Worm (Caenorhabditis elegans) whole organism, young adult: ENCODE results near the gene twk-32.

Experiments
- F22D6.2 ChIP-seq: sonication (generic microtip); optimal IDR thresholded peaks from 2 replicates; lab custom pipeline; 2016; ENCODE audit warnings: mild to moderate bottlenecking, missing genetic modification characterization, missing compliant biosample characterization
- F33H1.4 ChIP-seq: fragments of 200-800 bp; sonication (Bioruptor generic); IDR thresholded peaks from 2 replicates; pipeline ENCODE4 v1.3.6; 2022; ENCODE audit warnings: missing genetic modification reagents, missing genetic modification characterization, missing compliant biosample characterization
- F49E8.2 ChIP-seq: sonication (generic microtip); optimal IDR thresholded peaks from 3 replicates; lab custom pipeline; 2017; ENCODE audit warnings: missing genetic modification characterization, mild to moderate bottlenecking, missing compliant biosample characterization, antibody characterized with exemption, moderate library complexity; ENCODE audit not compliant: insufficient read depth
- F52B5.7 ChIP-seq: sonication (generic microtip); optimal IDR thresholded peaks from 2 replicates; lab custom pipeline; 2016; ENCODE audit warnings: mild to moderate bottlenecking, missing genetic modification characterization, missing compliant biosample characterization
- F55B11.4 ChIP-seq: sonication (generic microtip); optimal IDR thresholded peaks from 2 replicates; lab custom pipeline; 2016; ENCODE audit warnings: missing compliant biosample characterization, missing genetic modification characterization, borderline replicate concordance; ENCODE audit not compliant: insufficient read depth
- F57C9.4 ChIP-seq: sonication (generic microtip); optimal IDR thresholded peaks from 2 replicates; lab custom pipeline; 2017; ENCODE audit warnings: mild to moderate bottlenecking, missing genetic modification characterization, missing compliant biosample characterization
- K11D2.4 ChIP-seq: fragments of 200-800 bp; sonication (Bioruptor generic); IDR thresholded peaks from 2 replicates; pipeline ENCODE4 v1.3.6; 2022; ENCODE audit warnings: missing genetic modification reagents, missing genetic modification characterization, missing compliant biosample characterization
- T26A5.8 ChIP-seq: sonication (generic microtip); optimal IDR thresholded peaks from 2 replicates; lab custom pipeline; 2016; ENCODE audit warnings: missing genetic modification characterization, missing compliant biosample characterization
- Y53F4B.3 ChIP-seq: fragments of 200-800 bp; sonication (Bioruptor generic); IDR thresholded peaks from 2 replicates; pipeline ENCODE4 v1.3.6; 2022; ENCODE audit warnings: missing genetic modification reagents, missing genetic modification characterization, missing compliant biosample characterization
- Y56A3A.18 ChIP-seq: fragments of 200-800 bp; sonication (Bioruptor generic); IDR thresholded peaks from 2 replicates; pipeline ENCODE4 v1.3.6; 2022; ENCODE audit warnings: missing genetic modification reagents, missing genetic modification characterization, missing compliant biosample characterization
- Y67H2A.10 ChIP-seq: fragments of 200-800 bp; sonication (Bioruptor generic); conservative IDR thresholded peaks from 2 replicates; pipeline ENCODE4 v1.3.6; 2022; ENCODE audit warnings: missing genetic modification reagents, missing genetic modification characterization, missing compliant biosample characterization
- ama-1 ChIP-seq, 3 experiments: fragments of 150-350 bp in 1 of 3; sonication (generic microtip) in 2 of 3; optimal IDR thresholded peaks; 2 replicates each; lab custom pipeline; 2014 to 2018; ENCODE audit warnings: missing biosample characterization in 2 of 3, missing genetic modification characterization in 2 of 3, missing genetic modification reagents in 2 of 3
- attf-3 ChIP-seq: fragments of 200-800 bp; sonication (Bioruptor generic); conservative IDR thresholded peaks from 2 replicates; pipeline ENCODE4 v1.3.6; 2022; ENCODE audit warnings: missing genetic modification reagents, missing genetic modification characterization, missing compliant biosample characterization
- attf-5 ChIP-seq: fragments of 200-800 bp; sonication (Bioruptor generic); optimal IDR thresholded peaks from 2 replicates; lab custom pipeline; 2018; ENCODE audit warnings: mild to moderate bottlenecking, missing genetic modification characterization, missing compliant biosample characterization
- attf-6 ChIP-seq: fragments of 200-800 bp; sonication (Bioruptor generic); IDR thresholded peaks from 2 replicates; pipeline ENCODE4 v1.3.6; 2022; ENCODE audit warnings: missing genetic modification reagents, missing genetic modification characterization, missing compliant biosample characterization
- cebp-1 ChIP-seq, 2 experiments: fragments of 200-800 bp in 1 of 2; sonication (Bioruptor generic) in 1 of 2; sonication (generic microtip) in 1 of 2; IDR thresholded peaks in 1 of 2; optimal IDR thresholded peaks in 1 of 2; 2 replicates each; pipeline versions ENCODE4 v1.3.6 to Lab custom; 2017 to 2022; ENCODE audit warnings: missing compliant biosample characterization in 2 of 2, missing genetic modification characterization in 2 of 2, mild to moderate bottlenecking in 1 of 2, missing genetic modification reagents in 1 of 2, moderate library complexity in 1 of 2
- ceh-100 ChIP-seq: fragments of 200-800 bp; sonication (Bioruptor generic); IDR thresholded peaks from 2 replicates; pipeline ENCODE4 v1.3.6; 2022; ENCODE audit warnings: missing genetic modification reagents, missing genetic modification characterization, missing compliant biosample characterization
- ceh-40 ChIP-seq: fragments of 200-800 bp; sonication (Bioruptor generic); IDR thresholded peaks from 2 replicates; pipeline ENCODE4 v1.3.6; 2022; ENCODE audit warnings: missing genetic modification characterization, missing compliant biosample characterization
- die-1 ChIP-seq: sonication (generic microtip); optimal IDR thresholded peaks from 2 replicates; lab custom pipeline; 2016; ENCODE audit warnings: missing genotype, mild to moderate bottlenecking, missing genetic modification characterization, missing compliant biosample characterization
- dox-1 ChIP-seq: fragments of 200-800 bp; sonication (Bioruptor generic); IDR thresholded peaks from 2 replicates; pipeline ENCODE4 v1.3.6; 2022; ENCODE audit warnings: missing genetic modification reagents, missing genetic modification characterization, missing compliant biosample characterization
- dpff-1 ChIP-seq: sonication (generic microtip); optimal IDR thresholded peaks from 2 replicates; lab custom pipeline; 2017; ENCODE audit warnings: mild to moderate bottlenecking, missing genetic modification characterization, missing compliant biosample characterization
- egl-44 ChIP-seq: fragments of 200-800 bp; sonication (Bioruptor generic); IDR thresholded peaks from 2 replicates; pipeline ENCODE4 v1.3.6; 2022; ENCODE audit warnings: missing genetic modification reagents, missing genetic modification characterization, missing compliant biosample characterization
- fkh-3 ChIP-seq: sonication (generic microtip); optimal IDR thresholded peaks from 2 replicates; lab custom pipeline; 2016; ENCODE audit warnings: mild to moderate bottlenecking, missing genetic modification characterization, missing compliant biosample characterization
- hlh-12 ChIP-seq: sonication (generic microtip); optimal IDR thresholded peaks from 2 replicates; lab custom pipeline; 2016; ENCODE audit warnings: missing genetic modification characterization, missing compliant biosample characterization
- hmg-20 ChIP-seq: fragments of 200-800 bp; sonication (Bioruptor generic); IDR thresholded peaks from 2 replicates; pipeline ENCODE4 v1.3.6; 2022; ENCODE audit warnings: missing genetic modification reagents, missing genetic modification characterization, missing compliant biosample characterization
- hrde-1 ChIP-seq: sonication (generic microtip); optimal IDR thresholded peaks from 2 replicates; lab custom pipeline; 2016; ENCODE audit warnings: missing genetic modification characterization, mild to moderate bottlenecking, missing compliant biosample characterization, moderate library complexity, missing genotype, missing genetic modification reagents, borderline replicate concordance
- hsf-1 ChIP-seq: fragments of 200-800 bp; sonication (Bioruptor generic); IDR thresholded peaks from 2 replicates; pipeline ENCODE4 v1.3.6; 2022; ENCODE audit warnings: missing genetic modification reagents, missing genetic modification characterization, missing compliant biosample characterization
- lag-1 ChIP-seq: fragments of 200-800 bp; sonication (Bioruptor generic); IDR thresholded peaks from 2 replicates; pipeline ENCODE4 v1.3.6; 2022; ENCODE audit warnings: missing genetic modification reagents, missing genetic modification characterization, missing compliant biosample characterization
- lin-40 ChIP-seq: sonication (generic microtip); optimal IDR thresholded peaks from 2 replicates; lab custom pipeline; 2016; ENCODE audit warnings: missing genetic modification characterization, mild to moderate bottlenecking, missing compliant biosample characterization, missing genotype, missing genetic modification reagents
- lir-1 ChIP-seq: fragments of 200-800 bp; sonication (Bioruptor generic); conservative IDR thresholded peaks from 2 replicates; pipeline ENCODE4 v1.3.6; 2022; ENCODE audit warnings: missing genetic modification reagents, missing genetic modification characterization, missing compliant biosample characterization
- madf-3 ChIP-seq: fragments of 200-800 bp; sonication (Bioruptor generic); IDR thresholded peaks from 2 replicates; pipeline ENCODE4 v1.3.6; 2022; ENCODE audit warnings: missing genetic modification reagents, missing genetic modification characterization, missing compliant biosample characterization
- mcd-1 ChIP-seq: fragments of 200-800 bp; sonication (Bioruptor generic); IDR thresholded peaks from 2 replicates; pipeline ENCODE4 v1.3.6; 2022; ENCODE audit warnings: missing genetic modification reagents, missing genetic modification characterization, missing compliant biosample characterization
- mel-28 ChIP-seq: sonication (generic microtip); optimal IDR thresholded peaks from 2 replicates; lab custom pipeline; 2016; ENCODE audit warnings: borderline replicate concordance, mild to moderate bottlenecking, missing genetic modification characterization, missing compliant biosample characterization
- rec-8 ChIP-seq, 2 experiments: sonication (generic microtip); optimal IDR thresholded peaks; 2 replicates each; lab custom pipeline; 2016; ENCODE audit warnings: mild to moderate bottlenecking in 2 of 2, missing genetic modification characterization in 2 of 2, missing genetic modification reagents in 2 of 2, missing genotype in 2 of 2, missing biosample characterization in 1 of 2, missing compliant biosample characterization in 1 of 2, moderate library complexity in 1 of 2
- repo-1 ChIP-seq: sonication (generic microtip); optimal IDR thresholded peaks from 2 replicates; lab custom pipeline; 2017; ENCODE audit warnings: mild to moderate bottlenecking, missing genetic modification characterization, missing compliant biosample characterization
- rpc-1 ChIP-seq, 2 experiments: fragments of 150-350 bp in 1 of 2; sonication (generic microtip) in 1 of 2; optimal IDR thresholded peaks; 2 replicates each; lab custom pipeline; 2014 to 2018; ENCODE audit warnings: missing biosample characterization in 1 of 2, missing genetic modification characterization in 1 of 2, missing genetic modification reagents in 1 of 2, missing genotype in 1 of 2
- snpc-1.1 ChIP-seq: sonication (generic microtip); optimal IDR thresholded peaks from 2 replicates; lab custom pipeline; 2017; ENCODE audit warnings: missing genetic modification characterization, mild to moderate bottlenecking, missing compliant biosample characterization, antibody characterized with exemption, moderate library complexity, missing genotype, missing genetic modification reagents; ENCODE audit not compliant: insufficient read depth
- snpc-4 ChIP-seq, 5 experiments: fragments of 150-350 bp in 1 of 5; sonication (generic microtip) in 4 of 5; optimal IDR thresholded peaks; 2 replicates each; lab custom pipeline; 2014 to 2018; ENCODE audit warnings: missing genetic modification characterization in 5 of 5, missing biosample characterization in 3 of 5, antibody characterized with exemption in 2 of 5, mild to moderate bottlenecking in 2 of 5, missing compliant biosample characterization in 2 of 5, missing genotype in 2 of 5, moderate library complexity in 2 of 5, missing genetic modification reagents in 1 of 5
- tlf-1 ChIP-seq: fragments of 200-800 bp; sonication (Bioruptor generic); optimal IDR thresholded peaks from 2 replicates; lab custom pipeline; 2018; ENCODE audit warnings: mild to moderate bottlenecking, missing genetic modification characterization, missing compliant biosample characterization
- unc-62 ChIP-seq: fragments of 150-350 bp; optimal IDR thresholded peaks from 2 replicates; lab custom pipeline; 2014; ENCODE audit warnings: missing biosample characterization, missing genetic modification reagents, missing genetic modification characterization
- ztf-18 ChIP-seq: sonication (generic microtip); optimal IDR thresholded peaks from 2 replicates; lab custom pipeline; 2016; ENCODE audit warnings: missing genotype, mild to moderate bottlenecking, missing genetic modification characterization, missing compliant biosample characterization
- ztf-26 ChIP-seq: sonication (generic microtip); optimal IDR thresholded peaks from 2 replicates; lab custom pipeline; 2017; ENCODE audit warnings: missing genetic modification characterization, missing compliant biosample characterization
- ztf-28 ChIP-seq: fragments of 200-800 bp; sonication (Bioruptor generic); IDR thresholded peaks from 2 replicates; pipeline ENCODE4 v1.3.6; 2022; ENCODE audit warnings: missing genetic modification reagents, missing genetic modification characterization, missing compliant biosample characterization
- ztf-3 ChIP-seq: fragments of 200-800 bp; sonication (Bioruptor generic); optimal IDR thresholded peaks from 2 replicates; lab custom pipeline; 2018; ENCODE audit warnings: mild to moderate bottlenecking, missing genetic modification characterization, missing compliant biosample characterization
- ztf-6 ChIP-seq: fragments of 200-800 bp; sonication (Bioruptor generic); IDR thresholded peaks from 2 replicates; pipeline ENCODE4 v1.3.6; 2022; ENCODE audit warnings: missing genetic modification reagents, missing genetic modification characterization, missing compliant biosample characterization

Gene twk-32

ce11 chrV:13818824-13819408, 22.5 kb downstream of the twk-32 start, which contains the start of gene sel-10 (continued):
- TF ChIP-seq Y67H2A.10 (no peak), F52B5.7 (no peak), F55B11.4 (no peak), snpc-1.1 (tag; lab: Kevin White, UChicago) (no peak), lag-1 (GFP tag; lab: Robert Waterston, UW) (no peak), Y56A3A.18 (GFP tag; lab: Robert Waterston, UW) (no peak), ceh-40 (GFP tag; lab: Robert Waterston, UW) (no peak), die-1 (no peak), ztf-26 (tag; lab: Kevin White, UChicago) (no peak), F49E8.2 (tag; lab: Kevin White, UChicago) (no peak), cebp-1 (GFP tag; IDR thresholded peaks at IDR 0.05; lab: Robert Waterston, UW) (no peak), cebp-1 (tag; optimal IDR thresholded peaks at IDR 0.05; lab: Kevin White, UChicago) (no peak), attf-3 (GFP tag; lab: Robert Waterston, UW) (0 out of 2 replicates have a peak, but pooled peaks have one; percentile 20), ztf-18 (tag; lab: Kevin White, UChicago) (peak; percentile 95), F33H1.4 (GFP tag; lab: Robert Waterston, UW) (no peak; the same call in 1 of the 2 replicates), dox-1 (GFP tag; lab: Robert Waterston, UW) (no peak; the same call in 1 of the 2 replicates), mcd-1 (peak; percentile 77), snpc-4 (GFP tag; optimal IDR thresholded peaks at IDR 0.05; lab: Kevin White, UChicago) (peak; percentile 65), snpc-4 (tag; optimal IDR thresholded peaks at IDR 0.05; lab: Kevin White, UChicago) (peak in 2 of 4 experiments; percentile 33 to 65), hmg-20 (GFP tag; lab: Robert Waterston, UW) (no peak; the same call in 1 of the 2 replicates), F57C9.4 (tag; lab: Kevin White, UChicago) (no peak), lin-40 (tag; lab: Kevin White, UChicago) (no peak), unc-62 (GFP tag; lab: Kevin White, UChicago) (no peak), hlh-12 (tag; lab: Kevin White, UChicago) (no peak), ztf-3 (GFP tag; lab: Kevin White, UChicago) (no peak), lir-1 (GFP tag; lab: Robert Waterston, UW) (no peak; the same call in 1 of the 2 replicates), ceh-100 (GFP tag; lab: Robert Waterston, UW) (no peak), rec-8 (tag; optimal IDR thresholded peaks at IDR 0.05; lab: Kevin White, UChicago) (no peak), tlf-1 (no peak), hsf-1 (GFP tag; lab: Robert Waterston, UW) (no peak), rpc-1 (optimal IDR thresholded peaks at IDR 0.05; lab: Kevin White, UChicago) (no peak), rpc-1 (tag; optimal IDR thresholded peaks at IDR 0.05; lab: Kevin White, UChicago) (no peak), attf-6 (GFP tag; lab: Robert Waterston, UW) (no peak), ztf-28 (GFP tag; lab: Robert Waterston, UW) (no peak), dpff-1 (no peak), F22D6.2 (no peak), hrde-1 (no peak), madf-3 (GFP tag; lab: Robert Waterston, UW) (no peak), ztf-6 (GFP tag; lab: Robert Waterston, UW) (no peak), ama-1 (optimal IDR thresholded peaks at IDR 0.05; lab: Kevin White, UChicago) (no peak), ama-1 (GFP tag; optimal IDR thresholded peaks at IDR 0.05; lab: Kevin White, UChicago) (no peak), mel-28 (tag; lab: Kevin White, UChicago) (no peak), fkh-3 (tag; lab: Kevin White, UChicago) (no peak), T26A5.8 (tag; lab: Kevin White, UChicago) (no peak), repo-1 (no peak), egl-44 (GFP tag; lab: Robert Waterston, UW) (no peak), Y53F4B.3 (GFP tag; lab: Robert Waterston, UW) (no peak), attf-5 (GFP tag; lab: Kevin White, UChicago) (peak; percentile 35), K11D2.4 (GFP tag; lab: Robert Waterston, UW) (0 out of 2 replicates have a peak, but pooled peaks have one; percentile 42)
